Worm (Caenorhabditis elegans): Measurements from ENCODE around the gene grl-31.

ce11 chrV:3554869-3555268 lies 2.7 kb downstream of the grl-31 start, which contains the start of gene grl-29:
- TF ChIP-seq ceh-13 (GFP tag; optimal IDR thresholded peaks at IDR 0.05) (no peak), F13C5.2 (tag; optimal IDR thresholded peaks at IDR 0.05) (no peak), ama-1 (optimal IDR thresholded peaks at IDR 0.05) (no peak), hmbx-1 (tag; optimal IDR thresholded peaks at IDR 0.05) (no peak), ets-7 (tag; optimal IDR thresholded peaks at IDR 0.05) (no peak), tbx-11 (GFP tag; IDR thresholded peaks at IDR 0.05) (no peak), flt-1 (GFP tag; IDR thresholded peaks at IDR 0.05) (no peak), tbx-37 (GFP tag; conservative IDR thresholded peaks at IDR 0.05) (no peak), ceh-36 (tag; optimal IDR thresholded peaks at IDR 0.05) (no peak)
